Worm (Caenorhabditis elegans) whole organism, early embryonic: ENCODE measurements around the gene cng-1.
"Not testable (repeated sequence)": the region's sequence is repeated elsewhere in the genome, so short reads cannot be mapped to it uniquely, and the experiment has no call there.

ENCODE experiments used
- B0310.2 ChIP-seq: sonication (generic microtip); optimal IDR thresholded peaks from 2 replicates; lab custom pipeline; 2016; ENCODE audit warnings: mild to moderate bottlenecking, missing genetic modification characterization, missing compliant biosample characterization
- F13C5.2 ChIP-seq: sonication (generic microtip); optimal IDR thresholded peaks from 2 replicates; lab custom pipeline; 2017; ENCODE audit warnings: mild to moderate bottlenecking, missing genetic modification characterization, inconsistent platforms, missing compliant biosample characterization
- aly-1 ChIP-seq: sonication (generic microtip); optimal IDR thresholded peaks from 2 replicates; lab custom pipeline; 2016; ENCODE audit warnings: missing genetic modification characterization, missing compliant biosample characterization
- ama-1 ChIP-seq: fragments of 150-350 bp; optimal IDR thresholded peaks from 2 replicates; lab custom pipeline; 2014
- ceh-13 ChIP-seq: fragments of 200-800 bp; sonication (Bioruptor generic); optimal IDR thresholded peaks from 2 replicates; lab custom pipeline; 2018; ENCODE audit warnings: mild to moderate bottlenecking, missing genetic modification characterization, missing compliant biosample characterization
- ceh-36 ChIP-seq: sonication (generic microtip); optimal IDR thresholded peaks from 2 replicates; lab custom pipeline; 2016; ENCODE audit warnings: missing genetic modification characterization, inconsistent platforms, missing compliant biosample characterization
- ets-7 ChIP-seq: sonication (generic microtip); optimal IDR thresholded peaks from 2 replicates; lab custom pipeline; 2016; ENCODE audit warnings: missing genotype, missing genetic modification characterization, missing compliant biosample characterization
- flt-1 ChIP-seq: fragments of 200-800 bp; sonication (Bioruptor generic); IDR thresholded peaks from 2 replicates; pipeline ENCODE4 v1.3.6; 2022; ENCODE audit warnings: missing genetic modification characterization, missing compliant biosample characterization
- hmbx-1 ChIP-seq: sonication (generic microtip); optimal IDR thresholded peaks from 2 replicates; lab custom pipeline; 2016; ENCODE audit warnings: mild to moderate bottlenecking, missing genetic modification characterization, missing compliant biosample characterization
- hmg-4 ChIP-seq: fragments of 200-800 bp; sonication (Bioruptor generic); optimal IDR thresholded peaks from 2 replicates; lab custom pipeline; 2018; ENCODE audit warnings: mild to moderate bottlenecking, missing genetic modification characterization, missing compliant biosample characterization
- hnd-1 ChIP-seq: sonication (generic microtip); optimal IDR thresholded peaks from 2 replicates; lab custom pipeline; 2016; ENCODE audit warnings: missing genetic modification characterization, missing compliant biosample characterization
- pes-1 ChIP-seq: fragments of 200-800 bp; sonication (Bioruptor generic); IDR thresholded peaks from 2 replicates; pipeline ENCODE4 v1.3.6; 2022; ENCODE audit warnings: missing genetic modification reagents, missing genetic modification characterization, missing compliant biosample characterization
- scrt-1 ChIP-seq: fragments of 200-800 bp; sonication (Bioruptor generic); IDR thresholded peaks from 2 replicates; pipeline ENCODE4 v1.3.6; 2022; ENCODE audit warnings: missing genetic modification characterization, missing compliant biosample characterization
- sea-1 ChIP-seq: fragments of 200-800 bp; sonication (Bioruptor generic); conservative IDR thresholded peaks from 2 replicates; pipeline ENCODE4 v1.3.6; 2022; ENCODE audit warnings: missing genetic modification characterization, missing compliant biosample characterization
- tbx-11 ChIP-seq: fragments of 200-800 bp; sonication (Bioruptor generic); IDR thresholded peaks from 2 replicates; pipeline ENCODE4 v1.3.6; 2022; ENCODE audit warnings: missing genetic modification characterization, missing compliant biosample characterization
- tbx-37 ChIP-seq: fragments of 200-800 bp; sonication (Bioruptor generic); conservative IDR thresholded peaks from 2 replicates; pipeline ENCODE4 v1.3.6; 2022; ENCODE audit warnings: missing genetic modification reagents, missing genetic modification characterization, missing compliant biosample characterization
- tra-4 ChIP-seq: sonication (generic microtip); optimal IDR thresholded peaks from 2 replicates; lab custom pipeline; 2017; ENCODE audit warnings: missing genetic modification characterization, missing compliant biosample characterization

The cng-1 gene

DNA sequence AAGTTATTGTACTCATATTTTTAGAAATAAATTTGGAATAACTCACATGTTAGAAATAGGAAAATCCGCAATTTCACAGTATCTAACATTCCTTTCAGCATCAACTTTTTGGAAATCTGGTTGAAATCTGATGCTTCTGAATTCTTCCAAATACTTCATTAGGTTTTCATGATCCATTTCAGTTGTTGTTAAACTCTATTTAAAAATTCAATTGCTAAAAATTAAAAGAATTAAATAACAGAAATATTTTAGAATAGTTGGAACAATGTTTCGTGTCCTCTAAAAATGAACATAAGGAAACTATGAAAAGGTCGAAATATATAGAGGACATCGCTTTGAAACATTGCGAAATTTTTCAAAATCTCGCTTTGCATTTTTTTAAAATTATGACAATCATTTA, at the start of gene cng-1:
Gene cng-1, minus strand, starts transcription at position 101 of the 400 bp plus-strand sequence.
- TF ChIP-seq hnd-1 (tag; lab: Kevin White, UChicago); aly-1 (tag; lab: Kevin White, UChicago); sea-1 (GFP tag; lab: Robert Waterston, UW): not testable (repeated sequence)

DNA sequence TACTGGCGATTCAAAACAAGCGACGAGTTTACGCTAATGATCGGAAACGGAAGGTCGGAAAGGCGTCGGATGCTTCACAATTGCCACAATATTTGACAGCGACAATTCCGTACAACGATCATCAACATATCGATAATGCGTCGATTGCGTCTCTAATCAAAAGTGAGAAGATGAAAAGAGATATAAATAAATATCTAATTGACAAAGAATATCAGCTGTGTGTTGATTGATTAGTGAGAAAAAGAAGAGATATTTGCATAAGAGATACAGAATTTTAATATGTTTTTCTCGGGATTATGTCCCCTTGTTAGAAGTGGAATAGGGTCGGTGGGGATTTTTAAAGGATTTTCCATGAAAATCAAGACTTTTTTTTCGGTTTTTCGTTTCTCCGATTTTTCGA, 47.3 kb upstream of the cng-1 start:
- TF ChIP-seq pes-1 (GFP tag; lab: Robert Waterston, UW) = no peak
- TF ChIP-seq scrt-1 (GFP tag; lab: Robert Waterston, UW) = no peak
- TF ChIP-seq tbx-37 = no peak
- no peak for TF ChIP-seq hmg-4 (GFP tag; lab: Kevin White, UChicago)
- TF ChIP-seq ceh-13 = no peak
- no peak for TF ChIP-seq hmbx-1 (tag; lab: Kevin White, UChicago)
- no peak for TF ChIP-seq aly-1 (tag; lab: Kevin White, UChicago)
- no peak for TF ChIP-seq tbx-11 (GFP tag; lab: Robert Waterston, UW)
- no peak for TF ChIP-seq sea-1 (GFP tag; lab: Robert Waterston, UW)
- no peak for TF ChIP-seq ceh-36 (tag; lab: Kevin White, UChicago)
- TF ChIP-seq F13C5.2 (tag; lab: Kevin White, UChicago) = no peak
- TF ChIP-seq ets-7 (tag; lab: Kevin White, UChicago) = no peak

DNA sequence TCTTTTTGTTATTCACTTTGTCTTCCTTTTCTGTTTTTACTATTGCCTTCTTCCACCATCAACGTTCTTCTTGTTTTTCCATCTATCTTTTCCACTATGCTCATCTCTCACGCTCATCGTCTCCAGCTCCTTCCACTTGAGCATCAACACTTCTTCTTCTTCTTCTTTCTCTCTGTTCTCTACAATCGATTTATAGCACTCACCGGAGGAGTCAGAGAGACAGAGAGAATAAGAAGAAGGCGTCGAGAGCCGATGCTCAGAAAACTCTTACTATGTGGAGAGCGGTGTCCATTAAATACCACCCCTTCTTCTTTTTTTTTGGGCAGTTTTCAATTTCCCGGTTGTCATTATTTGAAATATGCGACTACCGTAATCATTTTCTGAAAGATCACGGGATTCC, 43.6 kb upstream of the cng-1 start:
- no peak for TF ChIP-seq ama-1 (lab: Kevin White, UChicago)
- no peak for TF ChIP-seq hnd-1 (tag; lab: Kevin White, UChicago)
- no peak for TF ChIP-seq tbx-11 (GFP tag; lab: Robert Waterston, UW)
- no peak for TF ChIP-seq ets-7 (tag; lab: Kevin White, UChicago)
- no peak for TF ChIP-seq hmg-4 (GFP tag; lab: Kevin White, UChicago)
- no peak for TF ChIP-seq tbx-37
- no peak for TF ChIP-seq tra-4 (tag; lab: Kevin White, UChicago)
- no peak for TF ChIP-seq hmbx-1 (tag; lab: Kevin White, UChicago)
- TF ChIP-seq B0310.2 (tag; lab: Kevin White, UChicago) = no peak
- TF ChIP-seq aly-1 (tag; lab: Kevin White, UChicago) = no peak
- TF ChIP-seq flt-1 = no peak
- TF ChIP-seq sea-1 (GFP tag; lab: Robert Waterston, UW) = no peak
- TF ChIP-seq pes-1 (GFP tag; lab: Robert Waterston, UW) = no peak
- TF ChIP-seq ceh-36 (tag; lab: Kevin White, UChicago) = no peak
- TF ChIP-seq scrt-1 (GFP tag; lab: Robert Waterston, UW) = no peak
- no peak for TF ChIP-seq ceh-13
- TF ChIP-seq F13C5.2 (tag; lab: Kevin White, UChicago) = no peak

DNA sequence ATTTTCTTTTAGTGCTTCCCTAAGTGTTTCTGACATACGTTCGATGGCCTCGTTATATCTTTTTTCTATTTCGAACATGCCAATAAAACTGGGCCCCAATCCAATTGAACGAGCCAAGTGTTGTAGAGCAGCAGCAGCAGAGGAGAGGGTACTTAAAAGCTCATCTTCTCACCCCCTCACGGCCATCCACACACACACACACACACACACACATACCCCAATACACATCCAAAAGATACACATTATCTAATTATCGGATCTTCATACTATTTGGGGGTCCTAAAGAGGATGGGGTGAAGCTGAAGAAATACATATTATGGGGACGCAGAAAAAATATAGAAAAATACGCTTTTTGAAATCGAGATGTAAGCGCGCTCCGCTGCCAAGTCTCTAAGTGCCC, 41.5 kb upstream of the cng-1 start:
- TF ChIP-seq aly-1 (tag; lab: Kevin White, UChicago) (no peak), tbx-11 (GFP tag; lab: Robert Waterston, UW) (0 out of 2 replicates have a peak, but pooled peaks have one; percentile 24)

DNA sequence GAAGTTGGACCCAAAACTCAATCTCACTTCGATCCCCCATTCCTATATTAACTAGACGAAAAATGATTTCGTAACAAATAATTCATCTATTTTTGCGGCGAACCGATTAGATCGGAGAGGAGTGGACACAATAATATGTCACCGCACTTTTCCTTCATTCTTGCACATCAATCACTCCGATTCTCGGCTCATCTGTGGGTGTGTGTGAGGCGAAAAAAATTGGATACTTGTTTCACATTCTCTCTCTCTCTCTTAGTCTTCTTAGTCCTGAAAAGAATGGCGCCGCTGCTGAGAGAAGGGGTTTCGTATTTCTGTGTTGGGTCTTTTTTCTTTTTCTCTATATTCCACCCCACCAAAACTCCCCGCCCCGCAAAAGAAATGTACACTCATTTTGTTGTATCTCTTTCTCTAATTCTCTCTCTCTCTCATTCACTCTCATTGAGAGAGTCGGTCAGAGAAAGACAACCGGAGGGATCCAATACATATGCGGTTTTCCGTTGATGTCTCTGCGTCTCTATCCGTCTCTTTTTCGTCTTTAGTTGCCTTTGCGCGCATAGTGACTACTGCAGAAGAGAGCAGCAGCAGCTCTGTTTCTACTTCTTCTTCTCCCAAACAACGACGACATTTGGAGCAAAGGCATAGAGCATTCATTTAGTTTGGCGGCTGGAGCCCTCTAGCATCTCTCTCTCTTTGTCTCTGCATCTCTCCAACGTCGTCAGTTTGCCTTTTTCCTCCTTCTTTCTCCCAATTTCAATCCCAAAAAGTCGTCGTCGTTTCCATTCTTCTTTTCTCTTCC, 39.9 kb upstream of the cng-1 start, which contains the start of gene unc-76:
Gene unc-76, plus strand, starts transcription at position 746 of the 796 bp plus-strand sequence.
- TF ChIP-seq tra-4 (tag; lab: Kevin White, UChicago) (no peak), pes-1 (GFP tag; lab: Robert Waterston, UW) (no peak), hmg-4 (GFP tag; lab: Kevin White, UChicago) (peak; percentile 53), scrt-1 (GFP tag; lab: Robert Waterston, UW) (no peak), hmbx-1 (tag; lab: Kevin White, UChicago) (no peak), aly-1 (tag; lab: Kevin White, UChicago) (peak; percentile 14)

DNA sequence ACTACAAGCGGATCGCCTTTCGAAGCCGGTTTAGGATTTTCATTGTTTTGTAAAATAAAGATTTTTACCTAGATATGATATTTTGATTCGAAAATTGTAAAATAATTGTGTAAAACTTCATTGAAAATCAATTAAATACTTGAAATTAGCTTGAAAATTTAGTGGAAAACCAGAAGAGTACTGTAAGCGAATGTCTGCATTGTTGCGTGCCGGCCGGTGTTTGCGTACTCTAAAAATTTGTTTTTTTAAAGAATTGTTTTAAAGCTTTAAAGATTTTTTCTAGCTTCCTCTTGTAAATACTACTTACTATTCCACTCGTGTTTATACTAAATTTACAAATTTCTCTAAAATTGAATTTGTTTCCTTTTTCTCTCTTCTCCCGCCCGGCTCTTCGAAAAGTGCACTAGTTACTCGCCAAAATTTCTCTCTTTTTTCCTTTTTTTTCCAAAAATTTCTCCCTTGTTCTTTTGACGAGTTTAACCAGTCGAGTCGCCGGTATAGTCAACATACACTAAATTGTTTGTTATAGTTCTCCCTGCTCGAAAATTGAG, 38.2 kb upstream of the cng-1 start:
- no peak for TF ChIP-seq ceh-13
- no peak for TF ChIP-seq hnd-1 (tag; lab: Kevin White, UChicago)
- no peak for TF ChIP-seq ceh-36 (tag; lab: Kevin White, UChicago)
- TF ChIP-seq scrt-1 (GFP tag; lab: Robert Waterston, UW) = no peak
- no peak for TF ChIP-seq flt-1
- TF ChIP-seq F13C5.2 (tag; lab: Kevin White, UChicago) = no peak
- no peak for TF ChIP-seq tbx-37
- no peak for TF ChIP-seq pes-1 (GFP tag; lab: Robert Waterston, UW)
- no peak for TF ChIP-seq ets-7 (tag; lab: Kevin White, UChicago)
- TF ChIP-seq ama-1 (lab: Kevin White, UChicago) = no peak
- no peak for TF ChIP-seq tra-4 (tag; lab: Kevin White, UChicago)
- no peak for TF ChIP-seq aly-1 (tag; lab: Kevin White, UChicago)
- TF ChIP-seq tbx-11 (GFP tag; lab: Robert Waterston, UW) = no peak
- no peak for TF ChIP-seq B0310.2 (tag; lab: Kevin White, UChicago)
- TF ChIP-seq hmbx-1 (tag; lab: Kevin White, UChicago) = no peak
- TF ChIP-seq hmg-4 (GFP tag; lab: Kevin White, UChicago) = no peak
- no peak for TF ChIP-seq sea-1 (GFP tag; lab: Robert Waterston, UW)

- TF ChIP-seq F13C5.2 (tag; lab: Kevin White, UChicago) = no peak
- TF ChIP-seq scrt-1 (GFP tag; lab: Robert Waterston, UW) = no peak
- TF ChIP-seq ceh-13 = no peak
- TF ChIP-seq hmbx-1 (tag; lab: Kevin White, UChicago) = no peak
- no peak for TF ChIP-seq tra-4 (tag; lab: Kevin White, UChicago)
- no peak for TF ChIP-seq sea-1 (GFP tag; lab: Robert Waterston, UW)
- TF ChIP-seq aly-1 (tag; lab: Kevin White, UChicago) = no peak
- TF ChIP-seq hnd-1 (tag; lab: Kevin White, UChicago) = no peak
- TF ChIP-seq flt-1 = no peak
- TF ChIP-seq ceh-36 (tag; lab: Kevin White, UChicago) = no peak
- no peak for TF ChIP-seq hmg-4 (GFP tag; lab: Kevin White, UChicago)
- no peak for TF ChIP-seq B0310.2 (tag; lab: Kevin White, UChicago)
- TF ChIP-seq tbx-11 (GFP tag; lab: Robert Waterston, UW) = no peak
- no peak for TF ChIP-seq pes-1 (GFP tag; lab: Robert Waterston, UW)
- no peak for TF ChIP-seq ama-1 (lab: Kevin White, UChicago)
- TF ChIP-seq tbx-37 = no peak
- TF ChIP-seq ets-7 (tag; lab: Kevin White, UChicago) = no peak
Measured at ce11 chrV:15068378-15068777, 37.1 kb upstream of the cng-1 start, which contains the start of gene dnj-3. Gene dnj-3 (plus strand): TSS chrV:15068678.
